Worm (Caenorhabditis elegans) whole organism, L4 larva: Measurements from ENCODE around the gene ztf-14.

ENCODE experiments used
- D1046.2 ChIP-seq: fragments of 200-800 bp; sonication (Bioruptor generic); IDR thresholded peaks from 2 replicates; pipeline ENCODE4 v1.3.6; 2022; ENCODE audit warnings: missing genetic modification characterization, missing compliant biosample characterization
- F37D6.2 ChIP-seq: sonication (generic microtip); optimal IDR thresholded peaks from 2 replicates; lab custom pipeline; 2016; ENCODE audit warnings: mild to moderate bottlenecking, missing genetic modification characterization, missing compliant biosample characterization
- F49E8.2 ChIP-seq: sonication (generic microtip); optimal IDR thresholded peaks from 2 replicates; lab custom pipeline; 2016; ENCODE audit warnings: missing compliant biosample characterization, mild to moderate bottlenecking, missing genetic modification characterization, borderline replicate concordance
- R02D3.7 ChIP-seq: fragments of 150-350 bp; sonication (generic microtip); optimal IDR thresholded peaks from 3 replicates; lab custom pipeline; 2014; ENCODE audit warnings: missing biosample characterization, missing genetic modification characterization
- Y5F2A.4 ChIP-seq: fragments of 200-800 bp; sonication (Bioruptor generic); optimal IDR thresholded peaks from 2 replicates; lab custom pipeline; 2018; ENCODE audit warnings: mild to moderate bottlenecking, missing genetic modification characterization, missing compliant biosample characterization
- ZK337.2 ChIP-seq: fragments of 200-800 bp; sonication (Bioruptor generic); IDR thresholded peaks from 2 replicates; pipeline ENCODE4 v1.3.6; 2022; ENCODE audit warnings: missing genetic modification reagents, missing genetic modification characterization, missing compliant biosample characterization
- aly-2 ChIP-seq: sonication (generic microtip); optimal IDR thresholded peaks from 2 replicates; lab custom pipeline; 2018; ENCODE audit warnings: missing biosample characterization, missing genetic modification characterization
- arid-1 ChIP-seq: fragments of 200-800 bp; sonication (Bioruptor generic); conservative IDR thresholded peaks from 2 replicates; pipeline ENCODE4 v1.3.6; 2022; ENCODE audit warnings: missing genetic modification reagents, missing genetic modification characterization, missing compliant biosample characterization
- attf-4 ChIP-seq: sonication (generic microtip); optimal IDR thresholded peaks from 3 replicates; lab custom pipeline; 2017; ENCODE audit warnings: missing biosample characterization, missing genetic modification characterization
- ceh-82 ChIP-seq: sonication (generic microtip); optimal IDR thresholded peaks from 2 replicates; lab custom pipeline; 2017; ENCODE audit warnings: missing biosample characterization, missing genetic modification characterization
- cey-2 ChIP-seq: sonication (generic microtip); optimal IDR thresholded peaks from 3 replicates; lab custom pipeline; 2017; ENCODE audit warnings: missing genetic modification characterization, mild to moderate bottlenecking, missing compliant biosample characterization, antibody characterized with exemption, borderline replicate concordance; ENCODE audit not compliant: insufficient read depth
- ctbp-1 ChIP-seq: fragments of 200-800 bp; sonication (Bioruptor generic); IDR thresholded peaks from 2 replicates; pipeline ENCODE4 v1.3.6; 2022; ENCODE audit warnings: missing genetic modification reagents, missing genetic modification characterization, missing compliant biosample characterization
- daf-12 ChIP-seq: fragments of 150-350 bp; optimal IDR thresholded peaks from 2 replicates; lab custom pipeline; 2014; ENCODE audit warnings: missing biosample characterization, missing genetic modification reagents, missing genetic modification characterization
- daf-19 ChIP-seq: fragments of 200-800 bp; sonication (Bioruptor generic); conservative IDR thresholded peaks from 2 replicates; pipeline ENCODE4 v1.3.6; 2022; ENCODE audit warnings: missing genetic modification characterization, missing compliant biosample characterization
- dmd-8 ChIP-seq: fragments of 200-800 bp; sonication (Bioruptor generic); IDR thresholded peaks from 2 replicates; pipeline ENCODE4 v1.3.6; 2022; ENCODE audit warnings: missing genetic modification characterization, missing compliant biosample characterization
- dmd-9 ChIP-seq: fragments of 200-800 bp; sonication (Bioruptor generic); IDR thresholded peaks from 2 replicates; pipeline ENCODE4 v1.3.6; 2022; ENCODE audit warnings: missing genetic modification reagents, missing genetic modification characterization, missing compliant biosample characterization
- dpl-1 ChIP-seq: fragments of 150-350 bp; optimal IDR thresholded peaks from 2 replicates; lab custom pipeline; 2014; ENCODE audit warnings: missing biosample characterization, missing genetic modification reagents, missing genetic modification characterization
- dve-1 ChIP-seq: sonication (generic microtip); optimal IDR thresholded peaks from 2 replicates; lab custom pipeline; 2017; ENCODE audit warnings: antibody characterized with exemption, mild to moderate bottlenecking, missing genetic modification characterization, missing compliant biosample characterization; ENCODE audit not compliant: insufficient read depth
- egl-27 ChIP-seq: sonication (generic microtip); optimal IDR thresholded peaks from 3 replicates; lab custom pipeline; 2017; ENCODE audit warnings: missing biosample characterization, missing genetic modification reagents, missing genetic modification characterization
- egl-43 ChIP-seq: fragments of 200-800 bp; sonication (Bioruptor generic); IDR thresholded peaks from 2 replicates; pipeline ENCODE4 v1.3.6; 2022; ENCODE audit warnings: missing genetic modification reagents, missing genetic modification characterization, missing compliant biosample characterization
- fos-1 ChIP-seq: fragments of 150-350 bp; optimal IDR thresholded peaks from 2 replicates; lab custom pipeline; 2014; ENCODE audit warnings: missing biosample characterization, missing genetic modification characterization
- hlh-11 ChIP-seq: fragments of 200-800 bp; sonication (Bioruptor generic); optimal IDR thresholded peaks from 2 replicates; lab custom pipeline; 2018; ENCODE audit warnings: mild to moderate bottlenecking, missing genetic modification characterization, missing compliant biosample characterization
- lin-13 ChIP-seq: fragments of 150-350 bp; optimal IDR thresholded peaks from 2 replicates; lab custom pipeline; 2014; ENCODE audit warnings: missing biosample characterization, missing genetic modification reagents, missing genetic modification characterization
- lin-29 ChIP-seq: fragments of 200-800 bp; sonication (Bioruptor generic); IDR thresholded peaks from 2 replicates; pipeline ENCODE4 v1.3.6; 2022; ENCODE audit warnings: missing genetic modification reagents, missing genetic modification characterization, missing compliant biosample characterization
- lin-39 ChIP-seq: fragments of 150-350 bp; optimal IDR thresholded peaks from 2 replicates; lab custom pipeline; 2014; ENCODE audit warnings: missing biosample characterization, missing genetic modification reagents, missing genetic modification characterization
- lir-3 ChIP-seq: sonication (generic microtip); optimal IDR thresholded peaks from 2 replicates; lab custom pipeline; 2016; ENCODE audit warnings: mild to moderate bottlenecking, missing genetic modification characterization, missing compliant biosample characterization
- lsy-2 ChIP-seq, 2 experiments: fragments of 150-350 bp in 1 of 2; sonication (generic microtip) in 1 of 2; optimal IDR thresholded peaks; 2 replicates each; lab custom pipeline; 2014 to 2017; ENCODE audit warnings: missing biosample characterization in 2 of 2, missing genetic modification characterization in 2 of 2
- madf-5 ChIP-seq, 2 experiments: fragments of 200-800 bp; sonication (Bioruptor generic); IDR thresholded peaks; 2 replicates each; pipeline ENCODE4 v1.3.6; 2022; ENCODE audit warnings: missing compliant biosample characterization in 2 of 2, missing genetic modification characterization in 2 of 2
- madf-9 ChIP-seq: fragments of 200-800 bp; sonication (Bioruptor generic); conservative IDR thresholded peaks from 2 replicates; pipeline ENCODE4 v1.3.6; 2022; ENCODE audit warnings: missing genetic modification reagents, missing genetic modification characterization, missing compliant biosample characterization
- nhr-10 ChIP-seq: fragments of 150-350 bp; optimal IDR thresholded peaks from 2 replicates; lab custom pipeline; 2014; ENCODE audit warnings: missing biosample characterization, missing genetic modification characterization
- nhr-11 ChIP-seq: fragments of 150-350 bp; optimal IDR thresholded peaks from 2 replicates; lab custom pipeline; 2014; ENCODE audit warnings: missing biosample characterization, missing genetic modification characterization
- nhr-25 ChIP-seq: sonication (generic microtip); optimal IDR thresholded peaks from 2 replicates; lab custom pipeline; 2017; ENCODE audit warnings: missing genetic modification characterization, mild to moderate bottlenecking, missing compliant biosample characterization, antibody characterized with exemption, moderate library complexity, borderline replicate concordance; ENCODE audit not compliant: insufficient read depth
- nhr-28 ChIP-seq: fragments of 150-350 bp; optimal IDR thresholded peaks from 2 replicates; lab custom pipeline; 2014; ENCODE audit warnings: missing biosample characterization, missing genetic modification characterization
- nhr-48 ChIP-seq: sonication (generic microtip); optimal IDR thresholded peaks from 2 replicates; lab custom pipeline; 2016; ENCODE audit warnings: mild to moderate bottlenecking, missing genetic modification characterization, missing compliant biosample characterization
- nhr-76 ChIP-seq: fragments of 150-350 bp; optimal IDR thresholded peaks from 2 replicates; lab custom pipeline; 2014; ENCODE audit warnings: missing biosample characterization, missing genetic modification characterization
- nhr-77 ChIP-seq: fragments of 150-350 bp; optimal IDR thresholded peaks from 2 replicates; lab custom pipeline; 2014; ENCODE audit warnings: missing biosample characterization, missing genetic modification characterization
- pha-4 ChIP-seq, 2 experiments: fragments of 150-350 bp in 1 of 2; fragments of 200-800 bp in 1 of 2; sonication (Bioruptor generic) in 1 of 2; IDR thresholded peaks in 1 of 2; optimal IDR thresholded peaks in 1 of 2; 2 replicates each; pipeline versions ENCODE4 v1.3.6 to Lab custom; 2014 to 2022; ENCODE audit warnings: missing genetic modification characterization in 2 of 2, missing genetic modification reagents in 2 of 2, missing biosample characterization in 1 of 2, missing compliant biosample characterization in 1 of 2
- php-3 ChIP-seq: fragments of 200-800 bp; sonication (Bioruptor generic); IDR thresholded peaks from 2 replicates; pipeline ENCODE4 v1.3.6; 2022; ENCODE audit warnings: missing genetic modification reagents, missing genetic modification characterization, missing compliant biosample characterization
- pqm-1 ChIP-seq: sonication (generic microtip); optimal IDR thresholded peaks from 2 replicates; lab custom pipeline; 2017; ENCODE audit warnings: missing biosample characterization, missing genetic modification characterization
- saeg-2 ChIP-seq: fragments of 200-800 bp; sonication (Bioruptor generic); IDR thresholded peaks from 2 replicates; pipeline ENCODE4 v1.3.6; 2022; ENCODE audit warnings: missing genetic modification reagents, missing genetic modification characterization, missing compliant biosample characterization
- sdz-12 ChIP-seq: fragments of 200-800 bp; sonication (Bioruptor generic); optimal IDR thresholded peaks from 2 replicates; lab custom pipeline; 2018; ENCODE audit warnings: mild to moderate bottlenecking, missing genetic modification characterization, missing compliant biosample characterization
- spr-1 ChIP-seq: sonication (generic microtip); optimal IDR thresholded peaks from 2 replicates; lab custom pipeline; 2016; ENCODE audit warnings: mild to moderate bottlenecking, missing genetic modification characterization, missing compliant biosample characterization
- tra-1 ChIP-seq: fragments of 200-800 bp; sonication (Bioruptor generic); IDR thresholded peaks from 2 replicates; pipeline ENCODE4 v1.3.6; 2022; ENCODE audit warnings: missing genetic modification reagents, missing genetic modification characterization, missing compliant biosample characterization
- unc-62 ChIP-seq, 3 experiments: fragments of 150-350 bp in 1 of 3; sonication (generic microtip); optimal IDR thresholded peaks in 2 of 3; peaks in 1 of 3; 1 replicate in 1 of 3; 2 replicates in 2 of 3; lab custom pipeline; 2014 to 2017; ENCODE audit warnings: missing biosample characterization in 3 of 3, missing genetic modification characterization in 3 of 3, missing genetic modification reagents in 3 of 3, missing genotype in 1 of 3
- vab-7 ChIP-seq: fragments of 200-800 bp; sonication (Bioruptor generic); IDR thresholded peaks from 2 replicates; pipeline ENCODE4 v1.3.6; 2022; ENCODE audit warnings: missing genetic modification reagents, missing genetic modification characterization, missing compliant biosample characterization
- ztf-11 ChIP-seq: fragments of 150-350 bp; optimal IDR thresholded peaks from 2 replicates; lab custom pipeline; 2014; ENCODE audit warnings: missing biosample characterization, missing genetic modification characterization
- ztf-7 ChIP-seq: fragments of 150-350 bp; optimal IDR thresholded peaks from 2 replicates; lab custom pipeline; 2014; ENCODE audit warnings: missing biosample characterization, missing genetic modification characterization

Gene ztf-14

ce11 chrX:14500422-14501058, 4.7 kb downstream of the ztf-14 start (continued):
- TF ChIP-seq php-3 (GFP tag; lab: Robert Waterston, UW) (peak; percentile 99), tra-1 (GFP tag; lab: Robert Waterston, UW) (peak; percentile 99), daf-12 (tag; lab: Kevin White, UChicago) (no peak), ctbp-1 (no peak), dve-1 (peak; percentile 95), saeg-2 (GFP tag; lab: Robert Waterston, UW) (peak; percentile 88), ztf-11 (tag; lab: Kevin White, UChicago) (no peak), lin-39 (no peak), cey-2 (tag; lab: Kevin White, UChicago) (no peak), dmd-8 (GFP tag; lab: Robert Waterston, UW) (no peak), egl-43 (GFP tag; lab: Robert Waterston, UW) (no peak), madf-5 (GFP tag; IDR thresholded peaks at IDR 0.05; lab: Robert Waterston, UW) (no peak), hlh-11 (peak; percentile 94), ceh-82 (no peak), aly-2 (tag; lab: Kevin White, UChicago) (no peak), spr-1 (no peak), arid-1 (GFP tag; lab: Robert Waterston, UW) (no peak), lsy-2 (tag; optimal IDR thresholded peaks at IDR 0.05; lab: Kevin White, UChicago) (peak in 1 of 2 experiments; percentile 5), nhr-48 (tag; lab: Kevin White, UChicago) (peak; percentile 91), pha-4 (GFP tag; IDR thresholded peaks at IDR 0.05; lab: Robert Waterston, UW) (peak; percentile 72), pha-4 (tag; optimal IDR thresholded peaks at IDR 0.05; lab: Kevin White, UChicago) (no peak), ZK337.2 (GFP tag; lab: Robert Waterston, UW) (no peak), lin-29 (GFP tag; lab: Robert Waterston, UW) (no peak), egl-27 (tag; lab: Kevin White, UChicago) (no peak), nhr-25 (no peak), F49E8.2 (tag; lab: Kevin White, UChicago) (no peak), nhr-28 (peak; percentile 65), daf-19 (GFP tag; lab: Robert Waterston, UW) (no peak), vab-7 (GFP tag; lab: Robert Waterston, UW) (no peak), nhr-77 (tag; lab: Kevin White, UChicago) (peak; percentile 79), F37D6.2 (tag; lab: Kevin White, UChicago) (no peak), unc-62 (GFP tag; optimal IDR thresholded peaks at IDR 0.05 in 1 of 2; lab: Kevin White, UChicago) (peak; percentile 38 to 47), unc-62 (tag; optimal IDR thresholded peaks at IDR 0.05; lab: Kevin White, UChicago) (no peak), sdz-12 (GFP tag; lab: Kevin White, UChicago) (no peak), lir-3 (no peak), nhr-10 (tag; lab: Kevin White, UChicago) (no peak), nhr-11 (tag; lab: Kevin White, UChicago) (no peak), madf-9 (GFP tag; lab: Robert Waterston, UW) (no peak), dmd-9 (GFP tag; lab: Robert Waterston, UW) (no peak), Y5F2A.4 (no peak), lin-13 (no peak), attf-4 (no peak), fos-1 (tag; lab: Kevin White, UChicago) (no peak), dpl-1 (GFP tag; lab: Kevin White, UChicago) (no peak), pqm-1 (tag; lab: Kevin White, UChicago) (peak; percentile 69), nhr-76 (tag; lab: Kevin White, UChicago) (no peak), D1046.2 (no peak), R02D3.7 (tag; lab: Kevin White, UChicago) (no peak), ztf-7 (peak; percentile 2)
- TF ChIP-seq, all 104 proteins: peak for 26
